Fruit fly (Drosophila melanogaster) whole organism, prepupa: ENCODE measurements around the gene CG6118.

Experiments
- CG10669 ChIP-seq: fragments of 200-800 bp; sonication (Bioruptor generic); optimal IDR thresholded peaks from 3 replicates; lab custom pipeline; 2018; ENCODE audit warnings: missing biosample characterization, mild to moderate bottlenecking, missing genetic modification characterization, moderate library complexity
- CG15336 ChIP-seq: fragments of 200-800 bp; sonication (Bioruptor generic); IDR thresholded peaks from 2 replicates; pipeline ENCODE4 v1.3.6; 2022; ENCODE audit warnings: missing biosample characterization, missing genetic modification characterization
- CG4318 ChIP-seq: fragments of 200-800 bp; sonication (Bioruptor generic); optimal IDR thresholded peaks from 3 replicates; lab custom pipeline; 2017; ENCODE audit warnings: missing biosample characterization, mild to moderate bottlenecking, missing genetic modification characterization
- CG6792 ChIP-seq: fragments of 200-800 bp; sonication (Bioruptor generic); optimal IDR thresholded peaks from 3 replicates; lab custom pipeline; 2016; ENCODE audit warnings: missing biosample characterization, missing genetic modification characterization
- CG7368 ChIP-seq: fragments of 200-800 bp; sonication (Bioruptor generic); optimal IDR thresholded peaks from 3 replicates; lab custom pipeline; 2016; ENCODE audit warnings: missing biosample characterization, missing genetic modification characterization
- Gug ChIP-seq: fragments of 200-800 bp; sonication (Bioruptor generic); IDR thresholded peaks from 2 replicates; pipeline ENCODE4 v1.3.6; 2022; ENCODE audit warnings: missing biosample characterization, missing genetic modification characterization
- Hr38 ChIP-seq: sonication (Bioruptor generic); optimal IDR thresholded peaks from 2 replicates; lab custom pipeline; 2016; ENCODE audit warnings: missing biosample characterization, missing genetic modification characterization
- Lpt ChIP-seq: fragments of 200-800 bp; sonication (Bioruptor generic); optimal IDR thresholded peaks from 3 replicates; lab custom pipeline; 2016; ENCODE audit warnings: missing biosample characterization, missing genetic modification characterization

DNA sequence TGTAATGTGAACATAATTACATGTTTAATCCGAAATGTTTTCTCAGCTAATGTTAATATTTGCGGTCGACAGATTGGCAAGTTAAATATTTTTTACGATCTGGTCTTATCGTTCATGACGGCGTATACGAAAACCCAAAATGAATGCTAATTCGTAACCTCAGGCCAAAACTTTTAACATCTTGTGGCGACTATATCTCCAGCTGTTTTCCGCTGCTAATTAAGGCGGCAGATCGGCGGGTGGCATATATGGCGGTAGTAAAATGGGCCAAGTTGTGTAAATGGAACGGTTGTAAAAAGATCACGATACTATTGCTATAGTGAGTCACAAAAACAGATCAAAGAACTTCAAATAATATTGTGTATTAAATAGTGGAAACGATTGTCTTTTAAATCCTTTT is 28.1 kb downstream of the CG6118 start:
- TF ChIP-seq Gug (GFP tag; lab: Robert Waterston, UW) = no peak
- no peak for TF ChIP-seq CG4318 (GFP tag; lab: Kevin White, UChicago)
- no peak for TF ChIP-seq CG15336
- TF ChIP-seq CG10669 (GFP tag; lab: Kevin White, UChicago) = no peak
- TF ChIP-seq Lpt = no peak
- TF ChIP-seq CG7368 (GFP tag; lab: Kevin White, UChicago) = no peak
- no peak for TF ChIP-seq CG6792 (GFP tag; lab: Kevin White, UChicago)
- no peak for TF ChIP-seq Hr38 (GFP tag; lab: Kevin White, UChicago)
